Fruit fly (Drosophila melanogaster) S2 (cell line): Measurements from ENCODE around the gene Pp2B-14D.

ENCODE experiments used
- CG8478 ChIP-seq: fragments of >200 bp; optimal IDR thresholded peaks from 2 replicates; lab custom pipeline; 2018
- CTCF ChIP-seq, 2 experiments: fragments of >200 bp; optimal IDR thresholded peaks; 2 replicates each; lab custom pipeline; 2018

- TF ChIP-seq CG8478 (lab: Kevin White, UChicago) (no peak), CTCF (optimal IDR thresholded peaks at IDR 0.05; lab: Kevin White, UChicago) (no peak)
Measured at dm6 chrX:16596250-16596793, 36.5 kb upstream of the Pp2B-14D start.
